Worm (Caenorhabditis elegans) whole organism, L4/young adult: ENCODE results near the gene F22E12.1.

ENCODE experiments used
- W03F9.2 ChIP-seq: fragments of 150-350 bp; optimal IDR thresholded peaks from 2 replicates; lab custom pipeline; 2014; ENCODE audit warnings: missing biosample characterization, missing genetic modification characterization
- dao-5 ChIP-seq: sonication (generic microtip); optimal IDR thresholded peaks from 2 replicates; lab custom pipeline; 2016; ENCODE audit warnings: missing genotype, missing genetic modification characterization, moderate library complexity, missing compliant biosample characterization
- him-1 ChIP-seq: sonication (generic microtip); optimal IDR thresholded peaks from 2 replicates; lab custom pipeline; 2016; ENCODE audit warnings: missing genotype, missing genetic modification reagents, missing genetic modification characterization, missing compliant biosample characterization

Gene F22E12.1

ce11 chrV:10425098-10425497, 32.0 kb downstream of the F22E12.1 start, which contains the start of gene col-12:
Gene col-12 (minus strand): TSS chrV:10425198.
- no peak for TF ChIP-seq dao-5 (tag; lab: Kevin White, UChicago)
- no peak for TF ChIP-seq W03F9.2 (tag; lab: Kevin White, UChicago)
- TF ChIP-seq him-1, result no peak

ce11 chrV:10423511-10423910, 33.6 kb downstream of the F22E12.1 start:
- TF ChIP-seq him-1 (no peak), W03F9.2 (tag; lab: Kevin White, UChicago) (no peak), dao-5 (tag; lab: Kevin White, UChicago) (no peak)

- TF ChIP-seq dao-5 (tag; lab: Kevin White, UChicago) (no peak), him-1 (no peak), W03F9.2 (tag; lab: Kevin White, UChicago) (no peak)
Observed at ce11 chrV:10421802-10422201, 35.3 kb downstream of the F22E12.1 start, which contains the start of gene col-13. Gene col-13 (minus strand): TSS chrV:10421902.

- TF ChIP-seq dao-5 (tag; lab: Kevin White, UChicago) (no peak), him-1 (no peak), W03F9.2 (tag; lab: Kevin White, UChicago) (no peak)
Observed at ce11 chrV:10418961-10419360, 38.2 kb downstream of the F22E12.1 start, which contains the start of gene F15H10.5. Gene F15H10.5 (minus strand): TSS chrV:10419061.

- TF ChIP-seq W03F9.2 (tag; lab: Kevin White, UChicago), result no peak
- no peak for TF ChIP-seq him-1
- no peak for TF ChIP-seq dao-5 (tag; lab: Kevin White, UChicago)
Observed at ce11 chrV:10416925-10417324, 40.2 kb downstream of the F22E12.1 start, which contains the start of gene F15H10.10. Gene F15H10.10 (minus strand): TSS chrV:10417025.

- TF ChIP-seq dao-5 (tag; lab: Kevin White, UChicago), result no peak
- no peak for TF ChIP-seq him-1
- TF ChIP-seq W03F9.2 (tag; lab: Kevin White, UChicago), result no peak
Observed at ce11 chrV:10414610-10415009, 42.5 kb downstream of the F22E12.1 start, which contains the start of gene F15H10.9. Gene F15H10.9 (minus strand): TSS chrV:10414710.

ce11 chrV:10410030-10410713, 47.0 kb downstream of the F22E12.1 start, which contains the start of gene F15H10.12:
Gene F15H10.12 (minus strand): TSS chrV:10410080.
- TF ChIP-seq W03F9.2 (tag; lab: Kevin White, UChicago) (no peak), dao-5 (tag; lab: Kevin White, UChicago) (no peak), him-1 (no peak)

ce11 chrV:10406313-10406712, 50.8 kb downstream of the F22E12.1 start, which contains the start of gene F15H10.7:
Gene F15H10.7 (minus strand): TSS chrV:10406413.
- TF ChIP-seq him-1 (no peak), W03F9.2 (tag; lab: Kevin White, UChicago) (no peak), dao-5 (tag; lab: Kevin White, UChicago) (no peak)

ce11 chrV:10404701-10405100, 52.4 kb downstream of the F22E12.1 start:
- TF ChIP-seq him-1, result no peak
- no peak for TF ChIP-seq dao-5 (tag; lab: Kevin White, UChicago)
- no peak for TF ChIP-seq W03F9.2 (tag; lab: Kevin White, UChicago)
